Worm (Caenorhabditis elegans) whole organism, mixed stage, embryonic: ENCODE results near the gene twk-14.

ENCODE experiments used
- M03D4.4 ChIP-seq: sonication (generic microtip); optimal IDR thresholded peaks from 2 replicates; lab custom pipeline; 2017; ENCODE audit warnings: mild to moderate bottlenecking, missing genetic modification characterization, missing compliant biosample characterization
- blmp-1 ChIP-seq: fragments of 150-350 bp; optimal IDR thresholded peaks from 2 replicates; lab custom pipeline; 2014; ENCODE audit warnings: missing biosample characterization, missing genetic modification characterization
- ceh-39 ChIP-seq: fragments of 150-350 bp; optimal IDR thresholded peaks from 2 replicates; lab custom pipeline; 2014; ENCODE audit warnings: missing biosample characterization, missing genetic modification characterization
- ceh-43 ChIP-seq: fragments of 200-800 bp; sonication (Bioruptor generic); optimal IDR thresholded peaks from 2 replicates; lab custom pipeline; 2018; ENCODE audit warnings: mild to moderate bottlenecking, missing genetic modification characterization, moderate library complexity, missing compliant biosample characterization
- ceh-83 ChIP-seq: fragments of 200-800 bp; sonication (Bioruptor generic); optimal IDR thresholded peaks from 2 replicates; lab custom pipeline; 2018; ENCODE audit warnings: mild to moderate bottlenecking, missing genetic modification characterization, missing compliant biosample characterization
- ces-1 ChIP-seq: fragments of 150-350 bp; optimal IDR thresholded peaks from 2 replicates; lab custom pipeline; 2014; ENCODE audit warnings: missing biosample characterization, missing genetic modification reagents, missing genetic modification characterization
- cnd-1 ChIP-seq: fragments of 200-800 bp; sonication (Bioruptor generic); optimal IDR thresholded peaks from 2 replicates; lab custom pipeline; 2018; ENCODE audit warnings: mild to moderate bottlenecking, missing genetic modification characterization, missing compliant biosample characterization
- elt-1 ChIP-seq: sonication (generic microtip); optimal IDR thresholded peaks from 2 replicates; lab custom pipeline; 2017; ENCODE audit warnings: missing genetic modification characterization, mild to moderate bottlenecking, missing compliant biosample characterization, antibody characterized with exemption, moderate library complexity, borderline replicate concordance; ENCODE audit not compliant: insufficient read depth
- flh-1 ChIP-seq: fragments of 200-800 bp; sonication (Bioruptor generic); optimal IDR thresholded peaks from 2 replicates; lab custom pipeline; 2018; ENCODE audit warnings: mild to moderate bottlenecking, missing genetic modification characterization, moderate library complexity, missing compliant biosample characterization
- ham-2 ChIP-seq: fragments of 200-800 bp; sonication (Bioruptor generic); optimal IDR thresholded peaks from 2 replicates; lab custom pipeline; 2018; ENCODE audit warnings: mild to moderate bottlenecking, missing genetic modification characterization, missing compliant biosample characterization
- hlh-1 ChIP-seq: fragments of 150-350 bp; optimal IDR thresholded peaks from 2 replicates; lab custom pipeline; 2014; ENCODE audit warnings: missing biosample characterization, missing genetic modification reagents, missing genetic modification characterization
- lsy-2 ChIP-seq: fragments of 150-350 bp; optimal IDR thresholded peaks from 2 replicates; lab custom pipeline; 2014; ENCODE audit warnings: missing biosample characterization, missing genetic modification characterization
- mab-5 ChIP-seq: fragments of 150-350 bp; optimal IDR thresholded peaks from 2 replicates; lab custom pipeline; 2014; ENCODE audit warnings: missing biosample characterization, missing genetic modification characterization
- mep-1 ChIP-seq: fragments of 150-350 bp; optimal IDR thresholded peaks from 2 replicates; lab custom pipeline; 2017; ENCODE audit warnings: missing biosample characterization, missing genetic modification reagents, missing genetic modification characterization, inconsistent platforms
- mls-2 ChIP-seq: sonication (generic microtip); optimal IDR thresholded peaks from 2 replicates; lab custom pipeline; 2016; ENCODE audit warnings: mild to moderate bottlenecking, missing genetic modification characterization, moderate library complexity, missing compliant biosample characterization
- nhr-12 ChIP-seq: fragments of 150-350 bp; optimal IDR thresholded peaks from 2 replicates; lab custom pipeline; 2014; ENCODE audit warnings: missing biosample characterization, missing genetic modification characterization
- nhr-2 ChIP-seq: fragments of 150-350 bp; optimal IDR thresholded peaks from 2 replicates; lab custom pipeline; 2014; ENCODE audit warnings: missing biosample characterization, missing genetic modification characterization
- nhr-237 ChIP-seq: fragments of 150-350 bp; optimal IDR thresholded peaks from 2 replicates; lab custom pipeline; 2014; ENCODE audit warnings: missing biosample characterization, missing genetic modification characterization
- nhr-28 ChIP-seq: fragments of 150-350 bp; optimal IDR thresholded peaks from 2 replicates; lab custom pipeline; 2014; ENCODE audit warnings: missing biosample characterization, missing genetic modification characterization
- nhr-76 ChIP-seq: sonication (generic microtip); optimal IDR thresholded peaks from 2 replicates; lab custom pipeline; 2017; ENCODE audit warnings: missing biosample characterization, missing genetic modification characterization
- pha-4 ChIP-seq: fragments of 150-350 bp; optimal IDR thresholded peaks from 2 replicates; lab custom pipeline; 2018; ENCODE audit warnings: missing biosample characterization, missing genetic modification reagents, missing genetic modification characterization
- sem-2 ChIP-seq: fragments of 200-800 bp; sonication (Bioruptor generic); optimal IDR thresholded peaks from 2 replicates; lab custom pipeline; 2018; ENCODE audit warnings: mild to moderate bottlenecking, missing genetic modification characterization, missing compliant biosample characterization
- snpc-4 ChIP-seq: fragments of 150-350 bp; optimal IDR thresholded peaks from 2 replicates; lab custom pipeline; 2014; ENCODE audit warnings: missing biosample characterization, missing genetic modification characterization
- sptf-1 ChIP-seq: sonication (generic microtip); optimal IDR thresholded peaks from 2 replicates; lab custom pipeline; 2017; ENCODE audit warnings: mild to moderate bottlenecking, missing genetic modification characterization, moderate library complexity, missing compliant biosample characterization
- tbx-8 ChIP-seq: fragments of 200-800 bp; sonication (Bioruptor generic); optimal IDR thresholded peaks from 2 replicates; lab custom pipeline; 2018; ENCODE audit warnings: mild to moderate bottlenecking, missing genetic modification characterization, moderate library complexity, missing compliant biosample characterization
- unc-120 ChIP-seq: sonication (generic microtip); optimal IDR thresholded peaks from 2 replicates; lab custom pipeline; 2017; ENCODE audit warnings: missing genetic modification characterization, missing compliant biosample characterization; ENCODE audit not compliant: poor library complexity, severe bottlenecking
- unc-39 ChIP-seq: fragments of 150-350 bp; optimal IDR thresholded peaks from 2 replicates; lab custom pipeline; 2014; ENCODE audit warnings: missing biosample characterization, missing genetic modification characterization
- unc-62 ChIP-seq: fragments of 150-350 bp; optimal IDR thresholded peaks from 2 replicates; lab custom pipeline; 2014; ENCODE audit warnings: missing biosample characterization, missing genetic modification reagents, missing genetic modification characterization
- zip-8 ChIP-seq: fragments of 150-350 bp; optimal IDR thresholded peaks from 2 replicates; lab custom pipeline; 2014; ENCODE audit warnings: missing biosample characterization, missing genetic modification characterization
- ztf-11 ChIP-seq: fragments of 150-350 bp; optimal IDR thresholded peaks from 2 replicates; lab custom pipeline; 2014; ENCODE audit warnings: missing biosample characterization, missing genetic modification characterization

The twk-14 gene

ce11 chrV:12408996-12409395 is 13.5 kb upstream of the twk-14 start:
- TF ChIP-seq nhr-12 (tag; lab: Kevin White, UChicago) (no peak), blmp-1 (no peak), ceh-39 (no peak), zip-8 (tag; lab: Kevin White, UChicago) (no peak), mls-2 (tag; lab: Kevin White, UChicago) (no peak), mab-5 (tag; lab: Kevin White, UChicago) (no peak), ces-1 (GFP tag; lab: Kevin White, UChicago) (no peak), elt-1 (no peak), ham-2 (GFP tag; lab: Kevin White, UChicago) (no peak), sptf-1 (tag; lab: Kevin White, UChicago) (no peak), unc-120 (no peak), ceh-43 (no peak), ceh-83 (GFP tag; lab: Kevin White, UChicago) (no peak)

DNA sequence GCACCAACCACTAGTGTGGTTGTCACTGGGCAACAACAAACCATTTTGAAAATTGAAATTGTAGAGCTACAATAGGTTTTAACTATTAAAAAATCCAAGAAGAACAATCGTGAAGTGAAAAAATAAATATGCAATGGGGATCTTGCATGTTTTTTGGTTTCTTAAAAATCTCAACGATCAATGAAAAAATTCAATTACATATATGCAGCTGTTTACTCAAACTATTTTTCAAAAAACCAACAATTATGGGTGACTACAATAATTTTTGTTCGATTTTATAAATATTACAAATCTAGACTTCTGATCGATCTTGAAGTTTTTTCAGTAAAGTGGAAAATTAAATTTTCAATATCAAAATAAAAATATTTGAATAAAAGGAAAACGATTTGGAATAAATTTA is 13.0 kb upstream of the twk-14 start, which contains the start of gene cdr-4:
TSS of gene cdr-4 (minus strand) at position 101 of the 400 bp plus-strand sequence.
- no peak for TF ChIP-seq nhr-2
- TF ChIP-seq ceh-39 = no peak
- TF ChIP-seq pha-4 (tag; lab: Kevin White, UChicago) = no peak
- no peak for TF ChIP-seq cnd-1 (tag; lab: Kevin White, UChicago)
- no peak for TF ChIP-seq ztf-11 (tag; lab: Kevin White, UChicago)
- TF ChIP-seq mep-1 (tag; lab: Kevin White, UChicago) = no peak
- no peak for TF ChIP-seq M03D4.4 (tag; lab: Kevin White, UChicago)
- TF ChIP-seq hlh-1 (tag; lab: Kevin White, UChicago) = no peak
- TF ChIP-seq tbx-8 (GFP tag; lab: Kevin White, UChicago) = no peak

DNA sequence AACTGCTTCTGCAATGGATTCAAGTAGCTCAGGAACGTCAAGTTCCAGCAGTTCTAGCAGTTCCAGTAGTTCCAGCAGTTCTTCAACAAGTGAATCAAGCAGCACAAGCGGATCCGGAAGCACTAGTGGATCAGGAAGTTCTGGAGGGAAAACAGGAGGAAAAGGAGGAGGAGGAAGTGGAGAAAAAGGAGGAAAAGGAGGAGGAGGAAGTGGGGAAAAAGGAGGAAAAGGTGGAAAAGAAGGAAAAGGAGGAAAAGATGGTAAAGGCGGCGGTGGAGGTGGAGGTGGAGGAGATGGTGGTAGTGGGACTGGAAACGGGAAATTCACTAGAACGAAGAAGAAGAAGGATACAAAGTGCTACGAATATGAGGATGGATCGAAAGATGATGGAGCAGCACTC is 11.0 kb upstream of the twk-14 start:
- peak; percentile 11 for TF ChIP-seq sptf-1 (tag; lab: Kevin White, UChicago)
- TF ChIP-seq flh-1 (GFP tag; lab: Kevin White, UChicago) = no peak
- TF ChIP-seq, all 35 proteins: peak for 1

- no peak for TF ChIP-seq blmp-1
- TF ChIP-seq nhr-28 (tag; lab: Kevin White, UChicago) = no peak
- no peak for TF ChIP-seq tbx-8 (GFP tag; lab: Kevin White, UChicago)
- no peak for TF ChIP-seq nhr-76
- no peak for TF ChIP-seq unc-62 (GFP tag; lab: Kevin White, UChicago)
- TF ChIP-seq ceh-83 (GFP tag; lab: Kevin White, UChicago) = no peak
- TF ChIP-seq ceh-43 = no peak
- no peak for TF ChIP-seq nhr-237
- TF ChIP-seq nhr-2 = no peak
- no peak for TF ChIP-seq ztf-11 (tag; lab: Kevin White, UChicago)
- TF ChIP-seq hlh-1 (tag; lab: Kevin White, UChicago) = no peak
- no peak for TF ChIP-seq mep-1 (tag; lab: Kevin White, UChicago)
- no peak for TF ChIP-seq elt-1
- no peak for TF ChIP-seq unc-120
- no peak for TF ChIP-seq unc-39 (tag; lab: Kevin White, UChicago)
- TF ChIP-seq sem-2 = no peak
- TF ChIP-seq, all 35 proteins: peak for 0
These were observed 10.4 kb upstream of the twk-14 start, which contains the start of gene K01D12.10 for ce11 chrV:12405929-12406328. Gene K01D12.10 (plus strand): TSS chrV:12406229.

DNA sequence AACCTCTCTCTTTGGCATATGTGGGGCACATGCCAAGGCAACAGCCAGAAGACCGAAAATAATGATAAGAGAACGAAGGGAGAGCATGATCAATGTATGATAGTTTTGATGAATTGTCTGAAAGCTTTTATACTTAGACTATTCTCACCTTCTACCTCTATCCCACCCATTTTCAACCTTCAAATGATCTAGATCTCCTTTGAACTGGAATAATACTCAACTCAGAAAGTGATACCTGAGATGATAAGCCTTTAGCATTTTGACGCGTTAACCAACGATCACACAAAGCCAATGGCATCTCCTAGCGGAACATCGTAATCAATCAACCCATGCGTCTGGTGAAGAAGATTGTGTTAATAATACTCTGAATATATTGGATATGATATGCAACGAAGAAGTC is 9.0 kb upstream of the twk-14 start, which contains the start of gene K01D12.9:
TSS of gene K01D12.9 (minus strand) at position 101 of the 400 bp plus-strand sequence.
- TF ChIP-seq ceh-83 (GFP tag; lab: Kevin White, UChicago) (no peak), lsy-2 (tag; lab: Kevin White, UChicago) (no peak), unc-39 (tag; lab: Kevin White, UChicago) (no peak), ceh-43 (no peak), ces-1 (GFP tag; lab: Kevin White, UChicago) (no peak), nhr-2 (no peak), unc-120 (no peak)

DNA sequence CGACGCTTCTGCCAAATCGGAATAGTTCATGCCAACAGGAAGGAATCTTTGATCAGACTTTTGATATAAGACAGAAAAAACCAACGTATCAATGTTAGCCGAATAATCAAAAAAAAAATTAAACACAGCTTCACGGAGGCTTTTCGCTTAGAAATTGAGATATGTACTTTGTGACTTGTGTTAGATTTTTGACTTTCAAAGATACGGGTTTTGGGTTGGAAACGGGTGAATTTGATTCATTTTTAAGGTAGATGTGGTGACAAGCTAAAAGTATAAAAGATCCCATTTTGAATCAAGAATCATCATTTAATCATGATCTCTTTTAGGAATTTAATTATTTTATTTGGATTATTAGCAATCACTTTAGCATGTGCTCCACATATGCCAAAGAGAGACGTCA is 6.8 kb upstream of the twk-14 start, which contains the start of gene K01D12.8:
TSS of gene K01D12.8 (plus strand) at position 301 of the 400 bp plus-strand sequence.
- TF ChIP-seq snpc-4 (tag; lab: Kevin White, UChicago) = no peak
- no peak for TF ChIP-seq unc-120
- TF ChIP-seq unc-39 (tag; lab: Kevin White, UChicago) = no peak
- TF ChIP-seq nhr-12 (tag; lab: Kevin White, UChicago) = no peak
- TF ChIP-seq blmp-1 = no peak
- TF ChIP-seq mab-5 (tag; lab: Kevin White, UChicago) = no peak
- no peak for TF ChIP-seq nhr-28 (tag; lab: Kevin White, UChicago)
- TF ChIP-seq mls-2 (tag; lab: Kevin White, UChicago) = no peak
- no peak for TF ChIP-seq ztf-11 (tag; lab: Kevin White, UChicago)
